Fruit fly (Drosophila melanogaster) whole organism, embryonic: ENCODE measurements around the gene CG31178.

ENCODE experiments used
- CG15696 ChIP-seq: fragments of 200-800 bp; sonication (Bioruptor generic); optimal IDR thresholded peaks from 2 replicates; lab custom pipeline; 2019; ENCODE audit warnings: missing biosample characterization, mild to moderate bottlenecking, missing genetic modification characterization, moderate library complexity
- CG17186 ChIP-seq: fragments of 200-800 bp; sonication (Bioruptor generic); optimal IDR thresholded peaks from 3 replicates; lab custom pipeline; 2017; ENCODE audit warnings: missing biosample characterization, missing genetic modification reagents, missing genetic modification characterization
- CG7271 ChIP-seq: fragments of 200-800 bp; sonication (Bioruptor generic); optimal IDR thresholded peaks from 2 replicates; lab custom pipeline; 2018; ENCODE audit warnings: missing biosample characterization, mild to moderate bottlenecking, missing genetic modification characterization, moderate library complexity
- Chrac-16 ChIP-seq: fragments of 200-800 bp; sonication (Bioruptor generic); optimal IDR thresholded peaks from 3 replicates; lab custom pipeline; 2016; ENCODE audit warnings: missing biosample characterization, missing genetic modification characterization
- mam ChIP-seq: fragments of 200-800 bp; sonication (Bioruptor generic); optimal IDR thresholded peaks from 3 replicates; lab custom pipeline; 2016; ENCODE audit warnings: missing biosample characterization, missing genetic modification characterization

- TF ChIP-seq CG17186 = no peak
- no peak for TF ChIP-seq Chrac-16
- no peak for TF ChIP-seq CG15696
- no peak for TF ChIP-seq CG7271 (tag; lab: Kevin White, UChicago)
- no peak for TF ChIP-seq mam (GFP tag; lab: Kevin White, UChicago)
Observed at dm6 chr3R:21906867-21907266, 33.3 kb downstream of the CG31178 start.
